Fruit fly (Drosophila melanogaster) whole organism, embryonic: Measurements from ENCODE around the gene CG3704.

Experiments used
- Abd-B ChIP-seq: fragments of 200-800 bp; sonication (Bioruptor generic); optimal IDR thresholded peaks from 2 replicates; lab custom pipeline; 2018; ENCODE audit warnings: missing biosample characterization, mild to moderate bottlenecking, missing genetic modification characterization, moderate library complexity
- B-H1 ChIP-seq: fragments of 200-800 bp; sonication (Bioruptor generic); IDR thresholded peaks from 3 replicates; pipeline ENCODE4 v1.3.6; 2022; ENCODE audit warnings: missing biosample characterization, missing genetic modification characterization
- CG10274 ChIP-seq: fragments of 200-800 bp; sonication (Bioruptor generic); optimal IDR thresholded peaks from 3 replicates; lab custom pipeline; 2017; ENCODE audit warnings: missing biosample characterization, mild to moderate bottlenecking, missing genetic modification characterization
- CG10654 ChIP-seq: fragments of 200-800 bp; sonication (Bioruptor generic); optimal IDR thresholded peaks from 2 replicates; lab custom pipeline; 2016; ENCODE audit warnings: missing biosample characterization, missing genetic modification characterization
- CG12744 ChIP-seq: fragments of 200-800 bp; sonication (Bioruptor generic); optimal IDR thresholded peaks from 2 replicates; lab custom pipeline; 2016; ENCODE audit warnings: missing biosample characterization, missing genetic modification characterization
- CG13123 ChIP-seq: fragments of 200-800 bp; sonication (Bioruptor generic); optimal IDR thresholded peaks from 2 replicates; lab custom pipeline; 2016; ENCODE audit warnings: missing biosample characterization, missing genetic modification characterization
- CG13287 ChIP-seq: fragments of 200-800 bp; sonication (Bioruptor generic); IDR thresholded peaks from 2 replicates; pipeline ENCODE4 v1.3.6; 2022; ENCODE audit warnings: missing biosample characterization, missing genetic modification characterization; ENCODE audit not compliant: partially characterized antibody
- CG14710 ChIP-seq: fragments of 200-800 bp; sonication (Bioruptor generic); optimal IDR thresholded peaks from 3 replicates; lab custom pipeline; 2019; ENCODE audit warnings: missing biosample characterization, mild to moderate bottlenecking, missing genetic modification characterization, moderate library complexity
- CG1647 ChIP-seq: fragments of 200-800 bp; sonication (Bioruptor generic); optimal IDR thresholded peaks from 3 replicates; lab custom pipeline; 2016; ENCODE audit warnings: missing biosample characterization, missing genetic modification characterization
- CG16863 ChIP-seq: fragments of 200-800 bp; sonication (Bioruptor generic); optimal IDR thresholded peaks from 3 replicates; lab custom pipeline; 2016; ENCODE audit warnings: missing biosample characterization, missing genetic modification characterization
- CG2678 ChIP-seq: fragments of 200-800 bp; sonication (Bioruptor generic); optimal IDR thresholded peaks from 3 replicates; lab custom pipeline; 2019; ENCODE audit warnings: missing biosample characterization, mild to moderate bottlenecking, missing genetic modification characterization, moderate library complexity
- CG2712 ChIP-seq: fragments of 200-800 bp; optimal IDR thresholded peaks from 3 replicates; lab custom pipeline; 2019; ENCODE audit warnings: missing biosample characterization, mild to moderate bottlenecking, missing genetic modification characterization, moderate library complexity
- CG32767 ChIP-seq: fragments of 200-800 bp; sonication (Bioruptor generic); IDR thresholded peaks from 2 replicates; pipeline ENCODE4 v1.3.6; 2022; ENCODE audit warnings: missing biosample characterization, missing genetic modification characterization
- CG34376 ChIP-seq: fragments of 200-800 bp; sonication (Bioruptor generic); optimal IDR thresholded peaks from 2 replicates; lab custom pipeline; 2018; ENCODE audit warnings: missing biosample characterization, mild to moderate bottlenecking, missing genetic modification characterization
- CG3726 ChIP-seq: fragments of 200-800 bp; sonication (Bioruptor generic); IDR thresholded peaks from 3 replicates; pipeline ENCODE4, ENCODE4 v1.3.6; 2022; ENCODE audit warnings: missing biosample characterization, missing genetic modification characterization
- CG4707 ChIP-seq: fragments of 200-800 bp; sonication (Bioruptor generic); optimal IDR thresholded peaks from 2 replicates; lab custom pipeline; 2018; ENCODE audit warnings: missing biosample characterization, mild to moderate bottlenecking, missing genetic modification characterization, moderate library complexity
- CG4820 ChIP-seq: fragments of 200-800 bp; sonication (Bioruptor generic); optimal IDR thresholded peaks from 3 replicates; lab custom pipeline; 2016; ENCODE audit warnings: missing biosample characterization, missing genetic modification characterization
- CG6654 ChIP-seq: fragments of 200-800 bp; sonication (Bioruptor generic); optimal IDR thresholded peaks from 2 replicates; lab custom pipeline; 2017; ENCODE audit warnings: missing biosample characterization, mild to moderate bottlenecking, missing genetic modification characterization
- CG6689 ChIP-seq: fragments of 200-800 bp; sonication (Bioruptor generic); IDR thresholded peaks from 2 replicates; pipeline ENCODE4 v1.3.6; 2022; ENCODE audit warnings: missing biosample characterization, missing genetic modification characterization
- CG7271 ChIP-seq: fragments of 200-800 bp; sonication (Bioruptor generic); optimal IDR thresholded peaks from 2 replicates; lab custom pipeline; 2018; ENCODE audit warnings: missing biosample characterization, mild to moderate bottlenecking, missing genetic modification characterization, moderate library complexity
- CG8290 ChIP-seq, 3 experiments: fragments of 200-800 bp; sonication (Bioruptor generic); optimal IDR thresholded peaks; 2 replicates each; lab custom pipeline; 2016 to 2019; ENCODE audit warnings: missing biosample characterization in 3 of 3, missing genetic modification characterization in 3 of 3, mild to moderate bottlenecking in 2 of 3, moderate library complexity in 1 of 3
- CG8388 ChIP-seq: fragments of 200-800 bp; sonication (Bioruptor generic); optimal IDR thresholded peaks from 2 replicates; lab custom pipeline; 2019; ENCODE audit warnings: missing biosample characterization, mild to moderate bottlenecking, missing genetic modification characterization, moderate library complexity
- CG9727 ChIP-seq: fragments of 200-800 bp; sonication (Bioruptor generic); optimal IDR thresholded peaks from 3 replicates; lab custom pipeline; 2017; ENCODE audit warnings: missing biosample characterization, mild to moderate bottlenecking, missing genetic modification characterization
- Dp ChIP-seq: fragments of 200-800 bp; sonication (Bioruptor generic); optimal IDR thresholded peaks from 2 replicates; lab custom pipeline; 2018; ENCODE audit warnings: missing biosample characterization, mild to moderate bottlenecking, missing genetic modification characterization, moderate library complexity
- Hr3 ChIP-seq: fragments of 200-800 bp; sonication (Bioruptor generic); optimal IDR thresholded peaks from 3 replicates; lab custom pipeline; 2016; ENCODE audit warnings: missing biosample characterization, missing genetic modification characterization
- NFAT ChIP-seq: fragments of 200-800 bp; sonication (Bioruptor generic); IDR thresholded peaks from 2 replicates; pipeline ENCODE4 v1.3.6; 2022; ENCODE audit warnings: missing biosample characterization, missing genetic modification characterization
- NK7.1 ChIP-seq: fragments of 200-800 bp; sonication (Bioruptor generic); optimal IDR thresholded peaks from 3 replicates; lab custom pipeline; 2016; ENCODE audit warnings: missing biosample characterization, missing genetic modification characterization
- Opbp ChIP-seq: fragments of 200-800 bp; sonication (Bioruptor generic); IDR thresholded peaks from 3 replicates; pipeline ENCODE4 v1.3.6; 2022; ENCODE audit warnings: missing biosample characterization, missing genetic modification characterization; ENCODE audit not compliant: partially characterized antibody
- Six4 ChIP-seq: fragments of 200-800 bp; sonication (Bioruptor generic); optimal IDR thresholded peaks from 2 replicates; lab custom pipeline; 2016; ENCODE audit warnings: missing biosample characterization, missing genetic modification characterization
- Sox100B ChIP-seq: fragments of 200-800 bp; sonication (Bioruptor generic); optimal IDR thresholded peaks from 3 replicates; lab custom pipeline; 2018; ENCODE audit warnings: missing biosample characterization, mild to moderate bottlenecking, missing genetic modification characterization
- ab ChIP-seq: fragments of 200-800 bp; sonication (Bioruptor generic); optimal IDR thresholded peaks from 2 replicates; lab custom pipeline; 2016; ENCODE audit warnings: missing biosample characterization, missing genetic modification characterization
- ap ChIP-seq: fragments of 200-800 bp; sonication (Bioruptor generic); IDR thresholded peaks from 2 replicates; pipeline ENCODE4 v1.3.6; 2022; ENCODE audit warnings: missing biosample characterization, missing genetic modification characterization
- cato ChIP-seq: fragments of 200-800 bp; sonication (Bioruptor generic); optimal IDR thresholded peaks from 2 replicates; lab custom pipeline; 2016; ENCODE audit warnings: missing biosample characterization, missing genetic modification characterization, borderline replicate concordance
- fu2 ChIP-seq: fragments of 200-800 bp; sonication (Bioruptor generic); optimal IDR thresholded peaks from 2 replicates; lab custom pipeline; 2016; ENCODE audit warnings: missing biosample characterization, missing genetic modification characterization
- gcm ChIP-seq: fragments of 200-800 bp; sonication (Bioruptor generic); optimal IDR thresholded peaks from 2 replicates; lab custom pipeline; 2019; ENCODE audit warnings: missing biosample characterization, mild to moderate bottlenecking, missing genetic modification characterization, moderate library complexity
- insv ChIP-seq, 2 experiments: fragments of 200-800 bp; sonication (Bioruptor generic); optimal IDR thresholded peaks; 3 replicates each; lab custom pipeline; 2016 to 2018; ENCODE audit warnings: missing biosample characterization in 2 of 2, missing genetic modification characterization in 2 of 2
- jigr1 ChIP-seq: fragments of 200-800 bp; sonication (Bioruptor generic); IDR thresholded peaks from 3 replicates; pipeline ENCODE4 v1.3.6; 2022; ENCODE audit warnings: missing biosample characterization, missing genetic modification characterization
- pan ChIP-seq, 4 experiments: fragments of >200 bp in 3 of 4; fragments of 200-800 bp in 1 of 4; sonication (Bioruptor generic) in 1 of 4; optimal IDR thresholded peaks in 3 of 4; IDR thresholded peaks in 1 of 4; 2 replicates each; pipeline versions ENCODE4 v1.3.6 to Lab custom; 2017 to 2022; ENCODE audit warnings: missing biosample characterization in 2 of 4, missing genetic modification characterization in 2 of 4, mixed read lengths in 1 of 4
- prd ChIP-seq, 3 experiments: fragments of >200 bp in 2 of 3; fragments of 200-800 bp in 1 of 3; sonication (Bioruptor generic) in 1 of 3; optimal IDR thresholded peaks in 2 of 3; IDR thresholded peaks in 1 of 3; 2 replicates in 2 of 3; 3 replicates in 1 of 3; pipeline versions ENCODE4 v1.3.6 to Lab custom; 2017 to 2022; ENCODE audit warnings: missing biosample characterization in 1 of 3, missing genetic modification characterization in 1 of 3
- ranshi ChIP-seq: fragments of 200-800 bp; sonication (Bioruptor generic); IDR thresholded peaks from 2 replicates; pipeline ENCODE4 v1.3.6; 2022; ENCODE audit warnings: missing biosample characterization, missing genetic modification characterization
- rib ChIP-seq: fragments of 200-800 bp; sonication (Bioruptor generic); IDR thresholded peaks from 2 replicates; pipeline ENCODE4 v1.3.6; 2022; ENCODE audit warnings: missing biosample characterization, missing genetic modification characterization
- sima ChIP-seq: fragments of 200-800 bp; sonication (Bioruptor generic); optimal IDR thresholded peaks from 2 replicates; lab custom pipeline; 2016; ENCODE audit warnings: missing biosample characterization, missing genetic modification characterization
- slp2 ChIP-seq: fragments of 200-800 bp; sonication (Bioruptor generic); optimal IDR thresholded peaks from 2 replicates; lab custom pipeline; 2016; ENCODE audit warnings: missing biosample characterization, missing genetic modification characterization
- ssp ChIP-seq: fragments of 200-800 bp; sonication (Bioruptor generic); IDR thresholded peaks from 2 replicates; pipeline ENCODE4 v1.3.6; 2022; ENCODE audit warnings: missing biosample characterization, missing genetic modification characterization
- tgo ChIP-seq: fragments of 200-800 bp; sonication (Bioruptor generic); IDR thresholded peaks from 3 replicates; pipeline ENCODE4 v1.3.6; 2022; ENCODE audit warnings: missing biosample characterization, missing genetic modification characterization
- toy ChIP-seq: fragments of 200-800 bp; sonication (Bioruptor generic); IDR thresholded peaks from 2 replicates; pipeline ENCODE4 v1.3.6; 2022; ENCODE audit warnings: missing biosample characterization, missing genetic modification characterization
- unc-4 ChIP-seq: fragments of 200-800 bp; sonication (Bioruptor generic); IDR thresholded peaks from 2 replicates; pipeline ENCODE4 v1.3.6; 2022; ENCODE audit warnings: missing biosample characterization, missing genetic modification characterization; ENCODE audit not compliant: partially characterized antibody
- zen ChIP-seq: fragments of 200-800 bp; sonication (Bioruptor generic); optimal IDR thresholded peaks from 3 replicates; lab custom pipeline; 2018; ENCODE audit warnings: missing biosample characterization, mild to moderate bottlenecking, missing genetic modification characterization, moderate library complexity

CG3704 gene

dm6 chrX:900725-901345, 39.8 kb downstream of the CG3704 start (continued):
- TF ChIP-seq pan (optimal IDR thresholded peaks at IDR 0.05; lab: Kevin White, UChicago) = no peak
- peak in 1 of 2 experiments; percentile 84 for TF ChIP-seq pan (GFP tag; optimal IDR thresholded peaks at IDR 0.05 in 1 of 2, IDR thresholded peaks at IDR 0.05 in 1 of 2)
- peak; percentile 60 for TF ChIP-seq CG16863 (GFP tag; lab: Kevin White, UChicago)
- no peak for TF ChIP-seq CG7271
- no peak for TF ChIP-seq sima (GFP tag; lab: Kevin White, UChicago)
- TF ChIP-seq CG4820 (GFP tag; lab: Kevin White, UChicago) = peak; percentile 61
- TF ChIP-seq zen (tag; lab: Kevin White, UChicago) = peak; percentile 52
- peak; percentile 59 for TF ChIP-seq CG9727 (GFP tag; lab: Kevin White, UChicago)
- TF ChIP-seq CG3726 (GFP tag; lab: Robert Waterston, UW) = peak; percentile 58; the same call in 1 of the 3 replicates
- peak; percentile 54 for TF ChIP-seq Sox100B (GFP tag; lab: Kevin White, UChicago)
- TF ChIP-seq Abd-B (GFP tag; lab: Kevin White, UChicago) = peak; percentile 75
- no peak; the same call in 1 of the 2 replicates for TF ChIP-seq CG13287 (GFP tag; lab: Robert Waterston, UW)
- peak; percentile 67 for TF ChIP-seq slp2 (GFP tag; lab: Kevin White, UChicago)
- TF ChIP-seq B-H1 (GFP tag; lab: Robert Waterston, UW) = peak; percentile 60
- TF ChIP-seq CG13123 (GFP tag; lab: Kevin White, UChicago) = peak; percentile 39
- peak; percentile 74 for TF ChIP-seq CG8388 (GFP tag; lab: Kevin White, UChicago)
- peak; percentile 21 for TF ChIP-seq CG34376
- peak; percentile 86 for TF ChIP-seq CG2678 (tag; lab: Kevin White, UChicago)
- peak; percentile 72 for TF ChIP-seq Hr3 (GFP tag; lab: Kevin White, UChicago)
- TF ChIP-seq insv (GFP tag; optimal IDR thresholded peaks at IDR 0.05; lab: Kevin White, UChicago) = no peak
- peak; percentile 70 for TF ChIP-seq NFAT (GFP tag; lab: Robert Waterston, UW)
- TF ChIP-seq ssp (GFP tag; lab: Robert Waterston, UW) = peak; percentile 52; the same call in 1 of the 2 replicates
- TF ChIP-seq CG6689 (GFP tag; lab: Robert Waterston, UW) = peak; percentile 84
- peak; percentile 60 for TF ChIP-seq cato (GFP tag; lab: Kevin White, UChicago)
- TF ChIP-seq prd (optimal IDR thresholded peaks at IDR 0.05; lab: Kevin White, UChicago) = no peak
- peak; percentile 86 for TF ChIP-seq prd (GFP tag; IDR thresholded peaks at IDR 0.05; lab: Robert Waterston, UW)
- TF ChIP-seq CG12744 (GFP tag; lab: Kevin White, UChicago) = peak; percentile 58
- TF ChIP-seq CG14710 = peak; percentile 57
- TF ChIP-seq CG10654 (GFP tag; lab: Kevin White, UChicago) = peak; percentile 80
- TF ChIP-seq ab = no peak
- TF ChIP-seq rib (GFP tag; lab: Robert Waterston, UW) = peak; percentile 61; the same call in 1 of the 2 replicates
- peak; percentile 83 for TF ChIP-seq CG2712
- TF ChIP-seq CG8290 (GFP tag; optimal IDR thresholded peaks at IDR 0.05; lab: Kevin White, UChicago) = peak; percentile 61
- peak in 1 of 2 experiments; percentile 95 for TF ChIP-seq CG8290 (tag; optimal IDR thresholded peaks at IDR 0.05; lab: Kevin White, UChicago)
- TF ChIP-seq gcm (GFP tag; lab: Kevin White, UChicago) = peak; percentile 69
- TF ChIP-seq CG4707 (GFP tag; lab: Kevin White, UChicago) = peak; percentile 54
- TF ChIP-seq toy = no peak
- TF ChIP-seq NK7.1 (GFP tag; lab: Kevin White, UChicago) = peak; percentile 55
- peak; percentile 14 for TF ChIP-seq CG6654 (GFP tag; lab: Kevin White, UChicago)
- TF ChIP-seq fu2 (GFP tag; lab: Kevin White, UChicago) = peak; percentile 42
- peak; percentile 84 for TF ChIP-seq tgo
- TF ChIP-seq CG32767 (GFP tag; lab: Robert Waterston, UW) = peak; percentile 59; the same call in 1 of the 2 replicates
- 0 out of 3 replicates have a peak, but pooled peaks have one; percentile 48 for TF ChIP-seq jigr1
- TF ChIP-seq ap (GFP tag; lab: Robert Waterston, UW) = peak; percentile 74
- no peak for TF ChIP-seq Dp (GFP tag; lab: Kevin White, UChicago)
- TF ChIP-seq Six4 (GFP tag; lab: Kevin White, UChicago) = peak; percentile 60
- peak; percentile 18 for TF ChIP-seq CG10274 (GFP tag; lab: Kevin White, UChicago)
- TF ChIP-seq Opbp (GFP tag; lab: Robert Waterston, UW) = no peak
- TF ChIP-seq CG1647 (GFP tag; lab: Kevin White, UChicago) = peak; percentile 69
- TF ChIP-seq unc-4 = no peak
- peak; percentile 76 for TF ChIP-seq ranshi (GFP tag; lab: Robert Waterston, UW)
